Worm (Caenorhabditis elegans) whole organism, L1 larva: ENCODE data around the gene T04F8.8.

ENCODE experiments used
- C16A3.4 ChIP-seq: fragments of 150-350 bp; optimal IDR thresholded peaks from 2 replicates; lab custom pipeline; 2014; ENCODE audit warnings: missing biosample characterization, missing genetic modification characterization
- Y116A8C.19 ChIP-seq: sonication (generic microtip); optimal IDR thresholded peaks from 2 replicates; lab custom pipeline; 2016; ENCODE audit warnings: missing compliant biosample characterization, missing genetic modification characterization, borderline replicate concordance
- aha-1 ChIP-seq: fragments of 150-350 bp; optimal IDR thresholded peaks from 2 replicates; lab custom pipeline; 2014; ENCODE audit warnings: missing biosample characterization, missing genetic modification characterization
- aly-2 ChIP-seq: fragments of 150-350 bp; optimal IDR thresholded peaks from 2 replicates; lab custom pipeline; 2014; ENCODE audit warnings: missing biosample characterization, missing genetic modification characterization
- ama-1 ChIP-seq: fragments of 150-350 bp; optimal IDR thresholded peaks from 2 replicates; lab custom pipeline; 2014
- blmp-1 ChIP-seq: fragments of 150-350 bp; optimal IDR thresholded peaks from 2 replicates; lab custom pipeline; 2014; ENCODE audit warnings: missing biosample characterization, missing genetic modification characterization
- ceh-63 ChIP-seq: fragments of 200-800 bp; sonication (Bioruptor generic); optimal IDR thresholded peaks from 2 replicates; lab custom pipeline; 2018; ENCODE audit warnings: mild to moderate bottlenecking, missing genetic modification characterization, missing compliant biosample characterization
- ceh-8 ChIP-seq: fragments of 200-800 bp; sonication (Bioruptor generic); optimal IDR thresholded peaks from 2 replicates; lab custom pipeline; 2018; ENCODE audit warnings: mild to moderate bottlenecking, missing genetic modification characterization, moderate library complexity, missing compliant biosample characterization
- ceh-82 ChIP-seq, 3 experiments: fragments of 150-350 bp in 1 of 3; sonication (generic microtip) in 2 of 3; optimal IDR thresholded peaks; 2 replicates each; lab custom pipeline; 2014 to 2017; ENCODE audit warnings: missing biosample characterization in 3 of 3, missing genetic modification characterization in 3 of 3
- ceh-88 ChIP-seq: fragments of 200-800 bp; sonication (Bioruptor generic); IDR thresholded peaks from 2 replicates; pipeline ENCODE4 v1.3.6; 2022; ENCODE audit warnings: missing genetic modification characterization, missing compliant biosample characterization
- ceh-90 ChIP-seq: sonication (generic microtip); optimal IDR thresholded peaks from 2 replicates; lab custom pipeline; 2016; ENCODE audit warnings: missing genetic modification characterization, missing compliant biosample characterization
- ces-1 ChIP-seq: fragments of 150-350 bp; optimal IDR thresholded peaks from 2 replicates; lab custom pipeline; 2014; ENCODE audit warnings: missing biosample characterization, missing genetic modification reagents, missing genetic modification characterization
- dpl-1 ChIP-seq, 3 experiments: fragments of 150-350 bp in 2 of 3; sonication (generic microtip) in 1 of 3; optimal IDR thresholded peaks; 2 replicates each; lab custom pipeline; 2014 to 2017; ENCODE audit warnings: missing biosample characterization in 3 of 3, missing genetic modification characterization in 3 of 3, missing genetic modification reagents in 3 of 3
- egl-13 ChIP-seq: sonication (generic microtip); optimal IDR thresholded peaks from 2 replicates; lab custom pipeline; 2016; ENCODE audit warnings: missing genotype, missing genetic modification reagents, missing genetic modification characterization, missing compliant biosample characterization
- elt-2 ChIP-seq: sonication (generic microtip); optimal IDR thresholded peaks from 2 replicates; lab custom pipeline; 2016; ENCODE audit warnings: missing genetic modification characterization, mild to moderate bottlenecking, inconsistent platforms, missing compliant biosample characterization, missing genetic modification reagents
- elt-3 ChIP-seq, 6 experiments: fragments of 150-350 bp in 1 of 6; sonication (generic microtip); optimal IDR thresholded peaks; 2 replicates each; lab custom pipeline; 2017 to 2018; ENCODE audit warnings: missing biosample characterization in 6 of 6, missing genetic modification characterization in 6 of 6, inconsistent platforms in 1 of 6
- fkh-10 ChIP-seq: sonication (generic microtip); optimal IDR thresholded peaks from 2 replicates; lab custom pipeline; 2017; ENCODE audit warnings: missing biosample characterization, missing genetic modification reagents, missing genetic modification characterization
- fkh-4 ChIP-seq: sonication (generic microtip); optimal IDR thresholded peaks from 2 replicates; lab custom pipeline; 2016; ENCODE audit warnings: missing compliant biosample characterization, missing genetic modification characterization, borderline replicate concordance
- fkh-8 ChIP-seq: sonication (generic microtip); optimal IDR thresholded peaks from 2 replicates; lab custom pipeline; 2016; ENCODE audit warnings: mild to moderate bottlenecking, missing genetic modification characterization, missing compliant biosample characterization
- fos-1 ChIP-seq: fragments of 150-350 bp; optimal IDR thresholded peaks from 2 replicates; lab custom pipeline; 2014; ENCODE audit warnings: missing biosample characterization, missing genetic modification characterization
- grh-1 ChIP-seq: fragments of 200-800 bp; sonication (Bioruptor generic); IDR thresholded peaks from 2 replicates; pipeline ENCODE4 v1.3.6; 2022; ENCODE audit warnings: missing genetic modification reagents, missing genetic modification characterization, missing compliant biosample characterization
- hlh-17 ChIP-seq: fragments of 200-800 bp; sonication (Bioruptor generic); optimal IDR thresholded peaks from 2 replicates; lab custom pipeline; 2018; ENCODE audit warnings: missing genetic modification characterization, mild to moderate bottlenecking, missing compliant biosample characterization, moderate library complexity, borderline replicate concordance
- hpl-2 ChIP-seq: fragments of 150-350 bp; optimal IDR thresholded peaks from 2 replicates; lab custom pipeline; 2014; ENCODE audit warnings: missing biosample characterization, missing genetic modification reagents, missing genetic modification characterization
- isw-1 ChIP-seq: fragments of 200-800 bp; sonication (Bioruptor generic); IDR thresholded peaks from 2 replicates; pipeline ENCODE4 v1.3.6; 2022; ENCODE audit warnings: missing genetic modification characterization, missing compliant biosample characterization
- lin-13 ChIP-seq: fragments of 150-350 bp; optimal IDR thresholded peaks from 2 replicates; lab custom pipeline; 2014; ENCODE audit warnings: missing biosample characterization, missing genetic modification reagents, missing genetic modification characterization
- lir-3 ChIP-seq: sonication (generic microtip); optimal IDR thresholded peaks from 2 replicates; lab custom pipeline; 2016; ENCODE audit warnings: mild to moderate bottlenecking, missing genetic modification characterization, moderate library complexity, missing compliant biosample characterization; ENCODE audit not compliant: poor library complexity
- lsy-2 ChIP-seq, 2 experiments: fragments of 150-350 bp; optimal IDR thresholded peaks; 2 replicates each; lab custom pipeline; 2014; ENCODE audit warnings: missing biosample characterization in 2 of 2, missing genetic modification characterization in 2 of 2
- mdl-1 ChIP-seq, 2 experiments: fragments of 150-350 bp; optimal IDR thresholded peaks; 2 replicates each; lab custom pipeline; 2014 to 2017; ENCODE audit warnings: missing biosample characterization in 2 of 2, missing genetic modification characterization in 2 of 2, inconsistent platforms in 1 of 2
- mep-1 ChIP-seq: fragments of 150-350 bp; optimal IDR thresholded peaks from 2 replicates; lab custom pipeline; 2014; ENCODE audit warnings: missing biosample characterization, missing genetic modification characterization
- nhr-11 ChIP-seq: fragments of 150-350 bp; optimal IDR thresholded peaks from 2 replicates; lab custom pipeline; 2014; ENCODE audit warnings: missing biosample characterization, missing genetic modification characterization
- nhr-12 ChIP-seq: sonication (generic microtip); optimal IDR thresholded peaks from 2 replicates; lab custom pipeline; 2017; ENCODE audit warnings: missing biosample characterization, missing genetic modification characterization
- nhr-28 ChIP-seq: fragments of 150-350 bp; optimal IDR thresholded peaks from 2 replicates; lab custom pipeline; 2014; ENCODE audit warnings: missing biosample characterization, missing genetic modification characterization
- nhr-47 ChIP-seq: sonication (generic microtip); optimal IDR thresholded peaks from 2 replicates; lab custom pipeline; 2016; ENCODE audit warnings: mild to moderate bottlenecking, missing genetic modification characterization, moderate library complexity, missing compliant biosample characterization
- nhr-71 ChIP-seq: sonication (generic microtip); optimal IDR thresholded peaks from 2 replicates; lab custom pipeline; 2016; ENCODE audit warnings: mild to moderate bottlenecking, missing genetic modification characterization, moderate library complexity, missing compliant biosample characterization
- nhr-76 ChIP-seq: sonication (generic microtip); optimal IDR thresholded peaks from 2 replicates; lab custom pipeline; 2017; ENCODE audit warnings: missing biosample characterization, missing genetic modification characterization
- nhr-77 ChIP-seq: fragments of 150-350 bp; optimal IDR thresholded peaks from 2 replicates; lab custom pipeline; 2014; ENCODE audit warnings: missing biosample characterization, missing genetic modification characterization
- pag-3 ChIP-seq: sonication (generic microtip); optimal IDR thresholded peaks from 2 replicates; lab custom pipeline; 2017; ENCODE audit warnings: missing genetic modification characterization, mild to moderate bottlenecking, missing compliant biosample characterization, antibody characterized with exemption, borderline replicate concordance; ENCODE audit not compliant: insufficient read depth
- pax-3 ChIP-seq: fragments of 200-800 bp; sonication (Bioruptor generic); optimal IDR thresholded peaks from 2 replicates; lab custom pipeline; 2018; ENCODE audit warnings: mild to moderate bottlenecking, missing genetic modification characterization, moderate library complexity, missing compliant biosample characterization
- rnt-1 ChIP-seq: sonication (generic microtip); optimal IDR thresholded peaks from 2 replicates; lab custom pipeline; 2016; ENCODE audit warnings: mild to moderate bottlenecking, missing genetic modification characterization, moderate library complexity, missing compliant biosample characterization
- skn-1 ChIP-seq: fragments of 150-350 bp; optimal IDR thresholded peaks from 2 replicates; lab custom pipeline; 2014; ENCODE audit warnings: missing biosample characterization, missing genetic modification characterization
- sox-4 ChIP-seq: sonication (generic microtip); optimal IDR thresholded peaks from 2 replicates; lab custom pipeline; 2016; ENCODE audit warnings: missing genetic modification characterization, missing compliant biosample characterization
- sptf-1 ChIP-seq: fragments of 150-350 bp; optimal IDR thresholded peaks from 2 replicates; lab custom pipeline; 2014; ENCODE audit warnings: missing biosample characterization, missing genetic modification characterization
- swsn-7 ChIP-seq: sonication (generic microtip); optimal IDR thresholded peaks from 2 replicates; lab custom pipeline; 2016; ENCODE audit warnings: missing genetic modification characterization, missing compliant biosample characterization
- tbx-2 ChIP-seq: sonication (generic microtip); optimal IDR thresholded peaks from 2 replicates; lab custom pipeline; 2016; ENCODE audit warnings: missing genetic modification characterization, missing compliant biosample characterization
- tlp-1 ChIP-seq: fragments of 150-350 bp; optimal IDR thresholded peaks from 2 replicates; lab custom pipeline; 2014; ENCODE audit warnings: missing biosample characterization, missing genetic modification characterization
- unc-130 ChIP-seq: fragments of 150-350 bp; optimal IDR thresholded peaks from 2 replicates; lab custom pipeline; 2017; ENCODE audit warnings: missing biosample characterization, missing genetic modification characterization, inconsistent platforms
- unc-30 ChIP-seq: sonication (generic microtip); optimal IDR thresholded peaks from 2 replicates; lab custom pipeline; 2017; ENCODE audit warnings: missing biosample characterization, missing genetic modification characterization
- unc-62 ChIP-seq: fragments of 150-350 bp; optimal IDR thresholded peaks from 2 replicates; lab custom pipeline; 2014; ENCODE audit warnings: missing biosample characterization, missing genetic modification reagents, missing genetic modification characterization
- unc-86 ChIP-seq: sonication (generic microtip); optimal IDR thresholded peaks from 2 replicates; lab custom pipeline; 2016; ENCODE audit warnings: missing genetic modification characterization, missing compliant biosample characterization
- unc-98 ChIP-seq: fragments of 200-800 bp; sonication (Bioruptor generic); IDR thresholded peaks from 2 replicates; pipeline ENCODE4 v1.3.6; 2022; ENCODE audit warnings: missing genetic modification characterization, missing compliant biosample characterization
- xbp-1 ChIP-seq: sonication (generic microtip); optimal IDR thresholded peaks from 2 replicates; lab custom pipeline; 2016; ENCODE audit warnings: missing genetic modification characterization, missing compliant biosample characterization
- zag-1 ChIP-seq: fragments of 150-350 bp; optimal IDR thresholded peaks from 2 replicates; lab custom pipeline; 2014; ENCODE audit warnings: missing biosample characterization, missing genetic modification characterization

The T04F8.8 gene

ce11 chrX:11605766-11606490 lies 41.3 kb upstream of the T04F8.8 start (continued):
- TF ChIP-seq elt-2 (tag; lab: Kevin White, UChicago) (peak; percentile 89), pax-3 (tag; lab: Kevin White, UChicago) (peak; percentile 99), sptf-1 (tag; lab: Kevin White, UChicago) (no peak), ceh-90 (no peak), hpl-2 (GFP tag; lab: Kevin White, UChicago) (peak; percentile 94), nhr-11 (tag; lab: Kevin White, UChicago) (peak; percentile 86), isw-1 (GFP tag; lab: Robert Waterston, UW) (peak; percentile 89), fkh-4 (peak; percentile 70), C16A3.4 (tag; lab: Kevin White, UChicago) (peak; percentile 46), mep-1 (tag; lab: Kevin White, UChicago) (peak; percentile 75), unc-86 (tag; lab: Kevin White, UChicago) (peak; percentile 98), ces-1 (GFP tag; lab: Kevin White, UChicago) (peak; percentile 38), sox-4 (tag; lab: Kevin White, UChicago) (peak; percentile 89), skn-1 (tag; lab: Kevin White, UChicago) (peak; percentile 15), tbx-2 (tag; lab: Kevin White, UChicago) (peak; percentile 95), swsn-7 (tag; lab: Kevin White, UChicago) (peak; percentile 97), grh-1 (GFP tag; lab: Robert Waterston, UW) (peak; percentile 94), nhr-28 (tag; lab: Kevin White, UChicago) (no peak), ceh-82 (tag; optimal IDR thresholded peaks at IDR 0.05; lab: Kevin White, UChicago) (peak; percentile 51 to 70 (median 63)), fkh-8 (tag; lab: Kevin White, UChicago) (peak; percentile 97), elt-3 (tag; optimal IDR thresholded peaks at IDR 0.05; lab: Kevin White, UChicago) (peak in 4 of 6 experiments; percentile 17 to 94 (median 60)), rnt-1 (tag; lab: Kevin White, UChicago) (peak; percentile 89), ama-1 (lab: Kevin White, UChicago) (no peak), nhr-77 (tag; lab: Kevin White, UChicago) (peak; percentile 56), xbp-1 (tag; lab: Kevin White, UChicago) (peak; percentile 91), nhr-76 (tag; lab: Kevin White, UChicago) (peak; percentile 67), hlh-17 (peak; percentile 86), lir-3 (tag; lab: Kevin White, UChicago) (peak; percentile 65), nhr-71 (peak; percentile 98), nhr-12 (no peak), fos-1 (tag; lab: Kevin White, UChicago) (peak; percentile 39), lsy-2 (tag; optimal IDR thresholded peaks at IDR 0.05; lab: Kevin White, UChicago) (peak; percentile 72 to 78), ceh-63 (GFP tag; lab: Kevin White, UChicago) (no peak), pag-3 (tag; lab: Kevin White, UChicago) (no peak), ceh-8 (GFP tag; lab: Kevin White, UChicago) (peak; percentile 80), ceh-88 (GFP tag; lab: Robert Waterston, UW) (peak; percentile 88), aly-2 (peak; percentile 43), unc-98 (peak; percentile 66), dpl-1 (GFP tag; optimal IDR thresholded peaks at IDR 0.05; lab: Kevin White, UChicago) (peak; percentile 66 to 75 (median 69)), unc-30 (tag; lab: Kevin White, UChicago) (peak; percentile 50), egl-13 (tag; lab: Kevin White, UChicago) (peak; percentile 96), zag-1 (peak; percentile 22), fkh-10 (GFP tag; lab: Kevin White, UChicago) (peak; percentile 78), nhr-47 (tag; lab: Kevin White, UChicago) (peak; percentile 99), Y116A8C.19 (no peak), lin-13 (GFP tag; lab: Kevin White, UChicago) (peak; percentile 51), unc-130 (tag; lab: Kevin White, UChicago) (peak; percentile 55), tlp-1 (tag; lab: Kevin White, UChicago) (no peak), unc-62 (GFP tag; lab: Kevin White, UChicago) (no peak), aha-1 (tag; lab: Kevin White, UChicago) (peak; percentile 35), blmp-1 (tag; lab: Kevin White, UChicago) (peak; percentile 28), mdl-1 (tag; optimal IDR thresholded peaks at IDR 0.05; lab: Kevin White, UChicago) (peak in 1 of 2 experiments; percentile 43)
